Fruit fly (Drosophila melanogaster) S2 (cell line): ENCODE results near the gene Pli.

Source experiments
- CG8478 ChIP-seq: fragments of >200 bp; optimal IDR thresholded peaks from 2 replicates; lab custom pipeline; 2018
- CTCF ChIP-seq, 2 experiments: fragments of >200 bp; optimal IDR thresholded peaks; 2 replicates each; lab custom pipeline; 2018

Gene Pli

dm6 chr3R:23919366-23919765, 29.5 kb upstream of the Pli start:
- TF ChIP-seq CG8478 = no peak

- TF ChIP-seq CG8478 (no peak), CTCF (optimal IDR thresholded peaks at IDR 0.05; lab: Kevin White, UChicago) (no peak)
Measured at dm6 chr3R:23915967-23916366, 26.1 kb upstream of the Pli start.

- TF ChIP-seq CTCF (optimal IDR thresholded peaks at IDR 0.05; lab: Kevin White, UChicago) (no peak), CG8478 (no peak)
Measured at dm6 chr3R:23915042-23915428, 25.2 kb upstream of the Pli start.

dm6 chr3R:23914415-23915041, 24.7 kb upstream of the Pli start:
- TF ChIP-seq CTCF (optimal IDR thresholded peaks at IDR 0.05; lab: Kevin White, UChicago) (no peak), CG8478 (no peak)

dm6 chr3R:23912349-23912748, 22.5 kb upstream of the Pli start:
- TF ChIP-seq CTCF (optimal IDR thresholded peaks at IDR 0.05; lab: Kevin White, UChicago) = no peak
- no peak for TF ChIP-seq CG8478

- TF ChIP-seq CG8478 = no peak
- no peak for TF ChIP-seq CTCF (optimal IDR thresholded peaks at IDR 0.05; lab: Kevin White, UChicago)
Measured at dm6 chr3R:23911073-23911690, 21.3 kb upstream of the Pli start.

- TF ChIP-seq CG8478 = no peak
- TF ChIP-seq CTCF (optimal IDR thresholded peaks at IDR 0.05; lab: Kevin White, UChicago) = no peak
Measured at dm6 chr3R:23910260-23910887, 20.5 kb upstream of the Pli start.

dm6 chr3R:23909347-23909862, 19.6 kb upstream of the Pli start:
- TF ChIP-seq CTCF (optimal IDR thresholded peaks at IDR 0.05; lab: Kevin White, UChicago) (no peak), CG8478 (no peak)

dm6 chr3R:23903425-23903824, 13.6 kb upstream of the Pli start:
- TF ChIP-seq CTCF (optimal IDR thresholded peaks at IDR 0.05; lab: Kevin White, UChicago) = no peak
- TF ChIP-seq CG8478 = no peak

dm6 chr3R:23902557-23902956, 12.7 kb upstream of the Pli start:
- TF ChIP-seq CG8478 (no peak), CTCF (optimal IDR thresholded peaks at IDR 0.05; lab: Kevin White, UChicago) (peak; percentile 8 to 22)

- TF ChIP-seq CTCF (optimal IDR thresholded peaks at IDR 0.05; lab: Kevin White, UChicago) (no peak), CG8478 (no peak)
Measured at dm6 chr3R:23902034-23902433, 12.2 kb upstream of the Pli start.

dm6 chr3R:23900092-23900491, 10.2 kb upstream of the Pli start:
- peak; percentile 57 to 65 for TF ChIP-seq CTCF (optimal IDR thresholded peaks at IDR 0.05; lab: Kevin White, UChicago)
- TF ChIP-seq CG8478 = no peak

dm6 chr3R:23893460-23893859, 3.6 kb upstream of the Pli start, which contains the start of gene tbrd-1:
TSS of gene tbrd-1 (minus strand) at chr3R:23893560.
- TF ChIP-seq CTCF (optimal IDR thresholded peaks at IDR 0.05; lab: Kevin White, UChicago) = no peak
- no peak for TF ChIP-seq CG8478

- TF ChIP-seq CTCF (optimal IDR thresholded peaks at IDR 0.05; lab: Kevin White, UChicago) = peak; percentile 97 to 98
- no peak for TF ChIP-seq CG8478
Measured at dm6 chr3R:23890886-23891285, 1.0 kb upstream of the Pli start, which contains the start of gene TfIIA-S. TSS of gene TfIIA-S (minus strand) at chr3R:23891060.

- TF ChIP-seq CTCF (optimal IDR thresholded peaks at IDR 0.05; lab: Kevin White, UChicago) (no peak), CG8478 (no peak)
Measured at dm6 chr3R:23888273-23889220, 1.3 kb downstream of the Pli start.
